Fruit fly (Drosophila melanogaster) S2 (cell line): Measurements from ENCODE around the gene sima.

Experiments
- CG8478 ChIP-seq: fragments of >200 bp; optimal IDR thresholded peaks from 2 replicates; lab custom pipeline; 2018
- CTCF ChIP-seq, 2 experiments: fragments of >200 bp; optimal IDR thresholded peaks; 2 replicates each; lab custom pipeline; 2018

DNA sequence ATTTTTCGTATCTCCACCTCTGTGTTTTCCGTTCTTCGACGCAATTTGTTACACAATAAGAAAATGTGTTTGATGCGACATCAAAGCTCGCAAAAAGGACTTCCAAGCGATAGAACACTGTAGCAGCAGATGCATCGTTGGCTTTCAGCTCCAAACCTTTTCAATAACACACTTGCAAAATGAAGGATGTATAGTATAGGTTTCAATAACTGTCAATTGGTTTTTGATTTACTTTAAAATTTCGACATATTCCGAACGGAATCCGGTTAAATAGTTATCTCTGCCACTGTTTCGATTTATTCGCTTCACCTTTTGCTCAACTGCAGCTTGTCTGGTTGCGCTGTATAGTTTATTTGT is 42.8 kb downstream of the sima start:
- TF ChIP-seq CTCF (optimal IDR thresholded peaks at IDR 0.05; lab: Kevin White, UChicago), result no peak
- TF ChIP-seq CG8478 (lab: Kevin White, UChicago), result no peak
